Fruit fly (Drosophila melanogaster): ENCODE results near the gene TfIIA-S.

- no peak for TF ChIP-seq CTCF (optimal IDR thresholded peaks at IDR 0.05)
- no peak for TF ChIP-seq CG8478 (optimal IDR thresholded peaks at IDR 0.05)
These were observed 31.0 kb upstream of the TfIIA-S start for dm6 chr3R:23921701-23922501.

All from S2 (cell line).